Fruit fly (Drosophila melanogaster): ENCODE results near the gene RpL34a.

RpL34a gene

DNA sequence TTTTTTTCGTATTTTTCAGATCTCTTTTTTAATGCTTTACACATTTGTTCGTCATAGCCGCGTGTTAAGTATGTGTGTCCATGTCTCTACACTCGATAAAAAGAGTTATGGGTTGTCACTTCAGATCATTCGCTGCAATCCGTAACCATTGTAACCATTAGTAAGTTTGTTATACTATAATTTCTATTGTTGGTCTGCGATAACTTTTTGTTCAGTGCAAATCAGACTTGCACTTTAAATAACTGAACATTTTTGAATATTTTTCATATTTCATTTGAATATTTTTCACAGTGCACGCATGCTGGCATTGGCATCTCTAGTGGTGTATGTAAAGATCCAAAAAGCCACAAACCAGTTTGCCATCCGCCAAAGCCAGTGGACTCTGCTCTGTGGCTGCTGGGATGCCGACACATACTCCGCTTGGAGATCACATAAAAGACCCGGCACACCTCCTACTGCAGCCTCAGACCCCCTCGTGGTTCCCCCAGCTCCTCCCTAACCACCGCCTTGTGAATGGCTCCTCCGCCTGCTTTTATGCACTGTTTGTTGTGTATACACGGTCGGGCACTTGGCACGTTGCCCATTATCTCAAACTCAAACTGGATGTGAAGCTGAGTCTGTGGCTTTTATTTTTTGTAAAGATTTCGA lies 50.1 kb downstream of the RpL34a start (continued):
- TF ChIP-seq Hr3 (GFP tag; optimal IDR thresholded peaks at IDR 0.05) (peak; percentile 86), CG17328 (GFP tag; IDR thresholded peaks at IDR 0.05) (peak; percentile 85), CoRest (tag; optimal IDR thresholded peaks at IDR 0.05) (peak; percentile 91), ato (GFP tag; IDR thresholded peaks at IDR 0.05; ENCODE audit: partially characterized antibody) (no peak), CG13296 (GFP tag; optimal IDR thresholded peaks at IDR 0.05) (peak; percentile 76), CG5180 (GFP tag; optimal IDR thresholded peaks at IDR 0.05) (peak; percentile 69), CG18764 (GFP tag; optimal IDR thresholded peaks at IDR 0.05) (peak; percentile 84), CG13123 (GFP tag; optimal IDR thresholded peaks at IDR 0.05) (peak; percentile 54), Ets97D (GFP tag; optimal IDR thresholded peaks at IDR 0.05) (peak; percentile 37), CG4424 (GFP tag; optimal IDR thresholded peaks at IDR 0.05) (peak; percentile 90), HLHmδ (GFP tag; optimal IDR thresholded peaks at IDR 0.05) (peak; percentile 98), CG6272 (GFP tag; IDR thresholded peaks at IDR 0.05) (peak; percentile 81), kni (GFP tag; optimal IDR thresholded peaks at IDR 0.05) (peak; percentile 62), CG15479 (GFP tag; optimal IDR thresholded peaks at IDR 0.05) (no peak), cg (GFP tag; optimal IDR thresholded peaks at IDR 0.05) (peak; percentile 46), CG4328 (GFP tag; optimal IDR thresholded peaks at IDR 0.05) (peak; percentile 60), hb (GFP tag; IDR thresholded peaks at IDR 0.05; ENCODE audit: partially characterized antibody) (no peak), CG6175 (GFP tag; IDR thresholded peaks at IDR 0.05) (peak; percentile 63; the same call in 1 of the 3 replicates), TFAM (GFP tag; optimal IDR thresholded peaks at IDR 0.05) (no peak), Hsf (GFP tag; optimal IDR thresholded peaks at IDR 0.05) (peak; percentile 91), CG13624 (GFP tag; optimal IDR thresholded peaks at IDR 0.05) (peak; percentile 81), CG3281 (GFP tag; optimal IDR thresholded peaks at IDR 0.05) (peak; percentile 86), CG32772 (GFP tag; IDR thresholded peaks at IDR 0.05) (peak; percentile 85), CG10959 (GFP tag; IDR thresholded peaks at IDR 0.05) (peak; percentile 69), CG10565 (GFP tag; optimal IDR thresholded peaks at IDR 0.05) (no peak), Dad (GFP tag; optimal IDR thresholded peaks at IDR 0.05) (peak; percentile 82), CG14014 (GFP tag; IDR thresholded peaks at IDR 0.05) (peak; percentile 80), CG8281 (tag; optimal IDR thresholded peaks at IDR 0.05) (peak; percentile 62), MTF-1 (GFP tag; optimal IDR thresholded peaks at IDR 0.05; ENCODE audit: borderline replicate concordance) (peak; percentile 52), chm (GFP tag; IDR thresholded peaks at IDR 0.05) (peak; percentile 73), bbx (GFP tag; IDR thresholded peaks at IDR 0.05; ENCODE audit: partially characterized antibody) (no peak), D (optimal IDR thresholded peaks at IDR 0.05) (no peak), D (GFP tag; optimal IDR thresholded peaks at IDR 0.05) (peak; percentile 88), ro (GFP tag; IDR thresholded peaks at IDR 0.05) (peak; percentile 56; the same call in 1 of the 2 replicates), dan (GFP tag; IDR thresholded peaks at IDR 0.05) (no peak), Scr (GFP tag; IDR thresholded peaks at IDR 0.05; ENCODE audit: partially characterized antibody) (no peak), CG18476 (GFP tag; optimal IDR thresholded peaks at IDR 0.05) (peak; percentile 76), E2f1 (GFP tag; IDR thresholded peaks at IDR 0.05) (peak; percentile 83), B-H1 (GFP tag; IDR thresholded peaks at IDR 0.05) (peak; percentile 77), hbn (GFP tag; IDR thresholded peaks at IDR 0.05; ENCODE audit: partially characterized antibody) (no peak), so (GFP tag; IDR thresholded peaks at IDR 0.05) (peak; percentile 84; the same call in 2 of the 3 replicates), CG6683 (GFP tag; optimal IDR thresholded peaks at IDR 0.05) (peak; percentile 56), Dip2 (GFP tag; IDR thresholded peaks at IDR 0.05) (0 out of 2 replicates have a peak, but pooled peaks have one; percentile 7), bigmax (GFP tag; optimal IDR thresholded peaks at IDR 0.05) (no peak), CG12744 (GFP tag; optimal IDR thresholded peaks at IDR 0.05) (peak; percentile 79), Dp (GFP tag; optimal IDR thresholded peaks at IDR 0.05) (no peak), CG10543 (GFP tag; optimal IDR thresholded peaks at IDR 0.05) (no peak), CG15269 (tag; optimal IDR thresholded peaks at IDR 0.05) (peak; percentile 88), CG9727 (GFP tag; optimal IDR thresholded peaks at IDR 0.05) (peak; percentile 85)
